Worm (Caenorhabditis elegans) whole organism, young adult: Measurements from ENCODE around the gene Y82E9BR.20.

Experiments
- him-1 ChIP-seq: sonication (generic microtip); optimal IDR thresholded peaks from 2 replicates; lab custom pipeline; 2016; ENCODE audit warnings: missing genotype, missing genetic modification reagents, missing genetic modification characterization, missing compliant biosample characterization
- hmg-1.2 ChIP-seq: fragments of 200-800 bp; sonication (Bioruptor generic); IDR thresholded peaks from 2 replicates; pipeline ENCODE4 v1.3.6; 2022; ENCODE audit warnings: missing genetic modification reagents, missing genetic modification characterization, missing compliant biosample characterization
- nfya-2 ChIP-seq: fragments of 200-800 bp; sonication (Bioruptor generic); IDR thresholded peaks from 2 replicates; pipeline ENCODE4 v1.3.6; 2022; ENCODE audit warnings: missing genetic modification reagents, missing genetic modification characterization, missing compliant biosample characterization
- rcor-1 ChIP-seq: fragments of 200-800 bp; sonication (Bioruptor generic); IDR thresholded peaks from 2 replicates; pipeline ENCODE4 v1.3.6; 2022; ENCODE audit warnings: missing genetic modification reagents, missing genetic modification characterization, missing compliant biosample characterization

- no peak for TF ChIP-seq nfya-2 (GFP tag; lab: Robert Waterston, UW)
- no peak for TF ChIP-seq hmg-1.2
- TF ChIP-seq rcor-1 (GFP tag; lab: Robert Waterston, UW) = no peak
- no peak for TF ChIP-seq him-1 (tag; lab: Kevin White, UChicago)
These were observed 47.7 kb upstream of the Y82E9BR.20 start, which contains the start of gene Y82E9BL.18 for ce11 chrIII:1326490-1326889.
